Worm (Caenorhabditis elegans) whole organism, late embryonic: Measurements from ENCODE around the gene fbxl-3.
A peak's percentile ranks its signal among the peaks of the same experiment; 100 is the strongest.

Source experiments
- Y22D7AL.16 ChIP-seq: sonication (generic microtip); optimal IDR thresholded peaks from 2 replicates; lab custom pipeline; 2016; ENCODE audit warnings: missing genetic modification characterization, missing compliant biosample characterization
- ceh-19 ChIP-seq: fragments of 200-800 bp; sonication (Bioruptor generic); optimal IDR thresholded peaks from 2 replicates; lab custom pipeline; 2018; ENCODE audit warnings: mild to moderate bottlenecking, missing genetic modification characterization, missing compliant biosample characterization
- ceh-2 ChIP-seq: sonication (generic microtip); optimal IDR thresholded peaks from 2 replicates; lab custom pipeline; 2016; ENCODE audit warnings: missing genotype, missing genetic modification characterization, missing compliant biosample characterization
- ceh-30 ChIP-seq: fragments of 150-350 bp; optimal IDR thresholded peaks from 2 replicates; lab custom pipeline; 2014; ENCODE audit warnings: missing biosample characterization, missing genetic modification characterization
- ceh-31 ChIP-seq: sonication (generic microtip); optimal IDR thresholded peaks from 2 replicates; lab custom pipeline; 2016; ENCODE audit warnings: missing genetic modification characterization, missing compliant biosample characterization
- ceh-34 ChIP-seq: sonication (generic microtip); optimal IDR thresholded peaks from 2 replicates; lab custom pipeline; 2016; ENCODE audit warnings: mild to moderate bottlenecking, missing genetic modification characterization, missing compliant biosample characterization
- ceh-45 ChIP-seq: fragments of 200-800 bp; sonication (Bioruptor generic); IDR thresholded peaks from 2 replicates; pipeline ENCODE4 v1.3.6; 2022; ENCODE audit warnings: missing genetic modification reagents, missing genetic modification characterization, missing compliant biosample characterization
- dmd-4 ChIP-seq: sonication (generic microtip); optimal IDR thresholded peaks from 2 replicates; lab custom pipeline; 2016; ENCODE audit warnings: borderline replicate concordance, missing genetic modification characterization, missing compliant biosample characterization
- dve-1 ChIP-seq: sonication (generic microtip); optimal IDR thresholded peaks from 2 replicates; lab custom pipeline; 2017; ENCODE audit warnings: antibody characterized with exemption, mild to moderate bottlenecking, missing genetic modification characterization, missing compliant biosample characterization
- elt-2 ChIP-seq: sonication (generic microtip); optimal IDR thresholded peaks from 2 replicates; lab custom pipeline; 2016; ENCODE audit warnings: missing genetic modification reagents, missing genetic modification characterization, missing compliant biosample characterization
- ets-4 ChIP-seq: sonication (generic microtip); optimal IDR thresholded peaks from 2 replicates; lab custom pipeline; 2016; ENCODE audit warnings: missing genetic modification characterization, missing compliant biosample characterization
- eyg-1 ChIP-seq: sonication (generic microtip); optimal IDR thresholded peaks from 2 replicates; lab custom pipeline; 2016; ENCODE audit warnings: missing genotype, missing genetic modification characterization, missing compliant biosample characterization
- gmeb-2 ChIP-seq: sonication (generic microtip); optimal IDR thresholded peaks from 2 replicates; lab custom pipeline; 2016; ENCODE audit warnings: missing genetic modification characterization, inconsistent platforms, missing compliant biosample characterization
- hlh-15 ChIP-seq: sonication (generic microtip); optimal IDR thresholded peaks from 2 replicates; lab custom pipeline; 2016; ENCODE audit warnings: missing genetic modification characterization, missing compliant biosample characterization
- lin-11 ChIP-seq: fragments of 200-800 bp; sonication (Bioruptor generic); optimal IDR thresholded peaks from 2 replicates; lab custom pipeline; 2018; ENCODE audit warnings: mild to moderate bottlenecking, missing genetic modification characterization, missing compliant biosample characterization
- pat-9 ChIP-seq: fragments of 200-800 bp; sonication (Bioruptor generic); optimal IDR thresholded peaks from 2 replicates; lab custom pipeline; 2018; ENCODE audit warnings: mild to moderate bottlenecking, missing genetic modification characterization, moderate library complexity, missing compliant biosample characterization
- pha-2 ChIP-seq: sonication (generic microtip); optimal IDR thresholded peaks from 2 replicates; lab custom pipeline; 2017; ENCODE audit warnings: mild to moderate bottlenecking, missing genetic modification characterization, missing compliant biosample characterization
- sdc-2 ChIP-seq: sonication (generic microtip); optimal IDR thresholded peaks from 2 replicates; lab custom pipeline; 2016; ENCODE audit warnings: missing genotype, missing genetic modification characterization, missing compliant biosample characterization
- sox-2 ChIP-seq: fragments of 200-800 bp; sonication (Bioruptor generic); IDR thresholded peaks from 2 replicates; pipeline ENCODE4 v1.3.6; 2022; ENCODE audit warnings: missing genetic modification reagents, missing genetic modification characterization, missing compliant biosample characterization
- ttx-3 ChIP-seq: sonication (generic microtip); optimal IDR thresholded peaks from 2 replicates; lab custom pipeline; 2016; ENCODE audit warnings: missing genetic modification reagents, missing genetic modification characterization, missing compliant biosample characterization
- unc-42 ChIP-seq: sonication (generic microtip); optimal IDR thresholded peaks from 2 replicates; lab custom pipeline; 2016; ENCODE audit warnings: missing genotype, missing genetic modification characterization, missing compliant biosample characterization
- unc-86 ChIP-seq: sonication (generic microtip); optimal IDR thresholded peaks from 2 replicates; lab custom pipeline; 2016; ENCODE audit warnings: missing genetic modification characterization, missing compliant biosample characterization
- zip-5 ChIP-seq: sonication (generic microtip); optimal IDR thresholded peaks from 2 replicates; lab custom pipeline; 2016; ENCODE audit warnings: missing genetic modification characterization, missing compliant biosample characterization

The fbxl-3 gene

ce11 chrII:5351799-5352198 is 46.9 kb downstream of the fbxl-3 start, which contains the start of gene F09E5.7:
Gene F09E5.7 (plus strand): TSS chrII:5352099.
- TF ChIP-seq ets-4: no peak
- TF ChIP-seq ttx-3 (tag; lab: Kevin White, UChicago): no peak
- no peak for TF ChIP-seq dmd-4
- no peak for TF ChIP-seq pat-9 (tag; lab: Kevin White, UChicago)
- no peak for TF ChIP-seq ceh-31 (tag; lab: Kevin White, UChicago)
- TF ChIP-seq hlh-15 (tag; lab: Kevin White, UChicago): no peak
- no peak for TF ChIP-seq sdc-2 (tag; lab: Kevin White, UChicago)
- TF ChIP-seq dve-1 (tag; lab: Kevin White, UChicago): no peak
- TF ChIP-seq ceh-30: no peak
- no peak for TF ChIP-seq gmeb-2 (tag; lab: Kevin White, UChicago)
- TF ChIP-seq ceh-45 (GFP tag; lab: Robert Waterston, UW): no peak
- no peak for TF ChIP-seq zip-5
- TF ChIP-seq Y22D7AL.16 (tag; lab: Kevin White, UChicago): no peak
- TF ChIP-seq ceh-19 (GFP tag; lab: Kevin White, UChicago): no peak
- TF ChIP-seq ceh-34 (tag; lab: Kevin White, UChicago): no peak
- TF ChIP-seq lin-11: no peak
- TF ChIP-seq eyg-1 (tag; lab: Kevin White, UChicago): no peak
- TF ChIP-seq ceh-2 (tag; lab: Kevin White, UChicago): no peak
- TF ChIP-seq pha-2 (tag; lab: Kevin White, UChicago): no peak

- TF ChIP-seq ceh-45 (GFP tag; lab: Robert Waterston, UW): peak; percentile 41; the same call in 1 of the 2 replicates
- TF ChIP-seq, all 69 proteins: peak for 1; not testable (repeated sequence) for 68
These were observed 48.3 kb downstream of the fbxl-3 start, which contains the start of gene F09E5.8 for ce11 chrII:5350357-5350756. Gene F09E5.8 (plus strand): TSS chrII:5350669.

ce11 chrII:5346350-5346749 is 52.4 kb downstream of the fbxl-3 start:
- TF ChIP-seq sox-2 (GFP tag; lab: Robert Waterston, UW) (peak; percentile 42; the same call in 1 of the 2 replicates), unc-42 (tag; lab: Kevin White, UChicago) (peak; percentile 55), ceh-2 (tag; lab: Kevin White, UChicago) (peak; percentile 22), elt-2 (tag; lab: Kevin White, UChicago) (peak; percentile 23), unc-86 (tag; lab: Kevin White, UChicago) (peak; percentile 6), ceh-45 (GFP tag; lab: Robert Waterston, UW) (peak; percentile 66), ceh-31 (tag; lab: Kevin White, UChicago) (peak; percentile 56)
